Worm (Caenorhabditis elegans): ENCODE measurements around the gene mrpl-28.

mrpl-28 gene

ce11 chrII:162182-162581 is 6.4 kb upstream of the mrpl-28 start, which contains the start of gene etr-1 (continued):
- TF ChIP-seq nhr-48 (tag; optimal IDR thresholded peaks at IDR 0.05) (peak; percentile 71), ceh-62 (tag; optimal IDR thresholded peaks at IDR 0.05) (no peak)

- TF ChIP-seq ceh-82 (tag; optimal IDR thresholded peaks at IDR 0.05) (no peak), mxl-3 (GFP tag; optimal IDR thresholded peaks at IDR 0.05) (peak; percentile 8), dmd-8 (GFP tag; IDR thresholded peaks at IDR 0.05) (no peak), hlh-11 (tag; optimal IDR thresholded peaks at IDR 0.05) (peak; percentile 45), ceh-28 (tag; optimal IDR thresholded peaks at IDR 0.05) (no peak), T26A8.4 (GFP tag; IDR thresholded peaks at IDR 0.05) (no peak), dmd-6 (GFP tag; IDR thresholded peaks at IDR 0.05) (no peak)
Measured at ce11 chrII:161275-161674, 5.5 kb upstream of the mrpl-28 start.

ce11 chrII:160561-161123 is 4.8 kb upstream of the mrpl-28 start:
- no peak for TF ChIP-seq rbr-2 (tag; optimal IDR thresholded peaks at IDR 0.05)
- no peak for TF ChIP-seq daf-16 (GFP tag; optimal IDR thresholded peaks at IDR 0.05)
- TF ChIP-seq daf-16 (tag; optimal IDR thresholded peaks at IDR 0.05), result no peak
- no peak for TF ChIP-seq arid-1 (GFP tag; conservative IDR thresholded peaks at IDR 0.05)
- TF ChIP-seq F44E2.7 (GFP tag; IDR thresholded peaks at IDR 0.05), result no peak
- TF ChIP-seq aha-1 (tag), result peak; percentile 95
- peak; percentile 28 for TF ChIP-seq hlh-30 (tag; optimal IDR thresholded peaks at IDR 0.05; ENCODE audit: insufficient read depth)
- TF ChIP-seq nhr-76 (tag; optimal IDR thresholded peaks at IDR 0.05), result no peak
- TF ChIP-seq nhr-11 (tag; optimal IDR thresholded peaks at IDR 0.05), result peak; percentile 76
- TF ChIP-seq egl-43 (GFP tag; IDR thresholded peaks at IDR 0.05), result 0 out of 2 replicates have a peak, but pooled peaks have one; percentile 29

- no peak for TF ChIP-seq ctbp-1 (GFP tag; IDR thresholded peaks at IDR 0.05)
- TF ChIP-seq ztf-7 (tag; optimal IDR thresholded peaks at IDR 0.05), result no peak
- 0 out of 2 replicates have a peak, but pooled peaks have one; percentile 20 for TF ChIP-seq pha-4 (GFP tag; IDR thresholded peaks at IDR 0.05)
- peak; percentile 29 for TF ChIP-seq pha-4 (tag; optimal IDR thresholded peaks at IDR 0.05)
- peak; percentile 76 for TF ChIP-seq hlh-30 (tag; optimal IDR thresholded peaks at IDR 0.05; ENCODE audit: insufficient read depth)
- no peak for TF ChIP-seq saeg-2 (GFP tag; IDR thresholded peaks at IDR 0.05)
- peak; percentile 48 for TF ChIP-seq aha-1 (tag)
- peak; percentile 56 for TF ChIP-seq nhr-28 (tag; optimal IDR thresholded peaks at IDR 0.05)
- TF ChIP-seq mdl-1 (tag; optimal IDR thresholded peaks at IDR 0.05), result no peak
- TF ChIP-seq pqm-1 (tag; optimal IDR thresholded peaks at IDR 0.05), result peak; percentile 33
- no peak for TF ChIP-seq fkh-10 (GFP tag; optimal IDR thresholded peaks at IDR 0.05)
- no peak for TF ChIP-seq ceh-44 (GFP tag; IDR thresholded peaks at IDR 0.05)
- TF ChIP-seq mes-2 (tag; optimal IDR thresholded peaks at IDR 0.05; ENCODE audit: poor library complexity, severe bottlenecking), result peak; percentile 61
- TF ChIP-seq nhr-6 (tag; optimal IDR thresholded peaks at IDR 0.05), result peak; percentile 70
- no peak for TF ChIP-seq daf-19 (GFP tag; conservative IDR thresholded peaks at IDR 0.05)
- peak; percentile 64 for TF ChIP-seq hlh-11 (tag; optimal IDR thresholded peaks at IDR 0.05)
- no peak for TF ChIP-seq nhr-111 (GFP tag; optimal IDR thresholded peaks at IDR 0.05)
- no peak for TF ChIP-seq F49E8.2 (tag; optimal IDR thresholded peaks at IDR 0.05; ENCODE audit: borderline replicate concordance)
- TF ChIP-seq dve-1 (tag; optimal IDR thresholded peaks at IDR 0.05; ENCODE audit: insufficient read depth), result peak; percentile 58
- TF ChIP-seq lin-38 (GFP tag; IDR thresholded peaks at IDR 0.05), result peak; percentile 43
- no peak for TF ChIP-seq php-3 (GFP tag; IDR thresholded peaks at IDR 0.05)
- no peak for TF ChIP-seq unc-130 (GFP tag; optimal IDR thresholded peaks at IDR 0.05)
- no peak for TF ChIP-seq zfp-3 (GFP tag; conservative IDR thresholded peaks at IDR 0.05)
- peak; percentile 29 for TF ChIP-seq nhr-77 (tag; optimal IDR thresholded peaks at IDR 0.05)
- TF ChIP-seq mep-1 (tag; optimal IDR thresholded peaks at IDR 0.05), result peak; percentile 46
- no peak for TF ChIP-seq duxl-1 (tag; optimal IDR thresholded peaks at IDR 0.05; ENCODE audit: poor library complexity)
- no peak for TF ChIP-seq ama-1 (optimal IDR thresholded peaks at IDR 0.05)
- no peak for TF ChIP-seq arid-1 (GFP tag; conservative IDR thresholded peaks at IDR 0.05)
- no peak for TF ChIP-seq lin-39 (tag; optimal IDR thresholded peaks at IDR 0.05)
- no peak for TF ChIP-seq tra-1 (GFP tag; IDR thresholded peaks at IDR 0.05)
- peak; percentile 26 for TF ChIP-seq ceh-28 (tag; optimal IDR thresholded peaks at IDR 0.05)
Measured at ce11 chrII:159294-159922, 3.6 kb upstream of the mrpl-28 start.
